Worm (Caenorhabditis elegans): ENCODE measurements around the gene gmeb-3.

- TF ChIP-seq pag-3 (tag; optimal IDR thresholded peaks at IDR 0.05; ENCODE audit: borderline replicate concordance, insufficient read depth) = no peak
- no peak for TF ChIP-seq skn-1 (tag; optimal IDR thresholded peaks at IDR 0.05)
- no peak for TF ChIP-seq unc-62 (GFP tag; optimal IDR thresholded peaks at IDR 0.05)
- no peak for TF ChIP-seq ama-1 (optimal IDR thresholded peaks at IDR 0.05)
- no peak for TF ChIP-seq sox-4 (tag; optimal IDR thresholded peaks at IDR 0.05)
- TF ChIP-seq xbp-1 (tag; optimal IDR thresholded peaks at IDR 0.05) = no peak
- TF ChIP-seq aly-2 (tag; optimal IDR thresholded peaks at IDR 0.05) = no peak
- TF ChIP-seq egl-27 (tag; optimal IDR thresholded peaks at IDR 0.05) = no peak
- no peak for TF ChIP-seq zag-1 (tag; optimal IDR thresholded peaks at IDR 0.05)
Observed at ce11 chrIII:3814421-3814820, 46.1 kb downstream of the gmeb-3 start.
